Fruit fly (Drosophila melanogaster) whole organism, embryonic: ENCODE measurements around the gene Megf8.

Experiments used
- Atf6 ChIP-seq: fragments of 200-800 bp; sonication (Bioruptor generic); IDR thresholded peaks from 2 replicates; pipeline ENCODE4 v1.3.6; 2022; ENCODE audit warnings: missing biosample characterization, missing genetic modification characterization
- CG10147 ChIP-seq: fragments of 200-800 bp; sonication (Bioruptor generic); optimal IDR thresholded peaks from 2 replicates; lab custom pipeline; 2019; ENCODE audit warnings: missing biosample characterization, mild to moderate bottlenecking, missing genetic modification characterization, moderate library complexity
- CG10462 ChIP-seq: fragments of 200-800 bp; sonication (Bioruptor generic); optimal IDR thresholded peaks from 2 replicates; lab custom pipeline; 2016; ENCODE audit warnings: missing biosample characterization, missing genetic modification characterization
- CG10979 ChIP-seq: fragments of 200-800 bp; sonication (Bioruptor generic); optimal IDR thresholded peaks from 2 replicates; lab custom pipeline; 2018; ENCODE audit warnings: missing biosample characterization, mild to moderate bottlenecking, missing genetic modification characterization, moderate library complexity
- CG12942 ChIP-seq: fragments of 200-800 bp; sonication (Bioruptor generic); optimal IDR thresholded peaks from 3 replicates; lab custom pipeline; 2016; ENCODE audit warnings: missing biosample characterization, missing genetic modification characterization
- CG14441 ChIP-seq: fragments of 200-800 bp; sonication (Bioruptor generic); IDR thresholded peaks from 2 replicates; pipeline ENCODE4 v1.3.6; 2022; ENCODE audit warnings: missing biosample characterization, missing genetic modification characterization
- CG14710 ChIP-seq: fragments of 200-800 bp; sonication (Bioruptor generic); optimal IDR thresholded peaks from 3 replicates; lab custom pipeline; 2019; ENCODE audit warnings: missing biosample characterization, mild to moderate bottlenecking, missing genetic modification characterization, moderate library complexity
- CG17328 ChIP-seq: fragments of 200-800 bp; sonication (Bioruptor generic); IDR thresholded peaks from 2 replicates; pipeline ENCODE4 v1.3.6; 2022; ENCODE audit warnings: missing biosample characterization, missing genetic modification characterization
- CG1832 ChIP-seq: fragments of 200-800 bp; sonication (Bioruptor generic); optimal IDR thresholded peaks from 2 replicates; lab custom pipeline; 2017; ENCODE audit warnings: missing biosample characterization, mild to moderate bottlenecking, missing genetic modification characterization, inconsistent platforms
- CG18599 ChIP-seq: fragments of 200-800 bp; sonication (Bioruptor generic); optimal IDR thresholded peaks from 3 replicates; lab custom pipeline; 2017; ENCODE audit warnings: missing biosample characterization, missing genetic modification characterization, mild to moderate bottlenecking, moderate library complexity, missing genetic modification reagents
- CG18764 ChIP-seq: fragments of 200-800 bp; sonication (Bioruptor generic); optimal IDR thresholded peaks from 3 replicates; lab custom pipeline; 2016; ENCODE audit warnings: missing biosample characterization, missing genetic modification characterization
- CG2678 ChIP-seq: fragments of 200-800 bp; sonication (Bioruptor generic); optimal IDR thresholded peaks from 3 replicates; lab custom pipeline; 2019; ENCODE audit warnings: missing biosample characterization, mild to moderate bottlenecking, missing genetic modification characterization, moderate library complexity
- CG4707 ChIP-seq: fragments of 200-800 bp; sonication (Bioruptor generic); optimal IDR thresholded peaks from 2 replicates; lab custom pipeline; 2018; ENCODE audit warnings: missing biosample characterization, mild to moderate bottlenecking, missing genetic modification characterization, moderate library complexity
- CG6791 ChIP-seq: fragments of 200-800 bp; sonication (Bioruptor generic); IDR thresholded peaks from 3 replicates; pipeline ENCODE4 v1.3.6; 2022; ENCODE audit warnings: missing biosample characterization, missing genetic modification characterization; ENCODE audit not compliant: partially characterized antibody
- CG6854 ChIP-seq: fragments of 200-800 bp; sonication (Bioruptor generic); optimal IDR thresholded peaks from 3 replicates; lab custom pipeline; 2017; ENCODE audit warnings: missing biosample characterization, mild to moderate bottlenecking, missing genetic modification characterization
- CG7786 ChIP-seq: fragments of 200-800 bp; sonication (Bioruptor generic); optimal IDR thresholded peaks from 2 replicates; lab custom pipeline; 2016; ENCODE audit warnings: missing biosample characterization, missing genetic modification characterization
- Chrac-16 ChIP-seq: fragments of 200-800 bp; sonication (Bioruptor generic); optimal IDR thresholded peaks from 3 replicates; lab custom pipeline; 2016; ENCODE audit warnings: missing biosample characterization, missing genetic modification characterization
- E2f1 ChIP-seq: fragments of 200-800 bp; sonication (Bioruptor generic); IDR thresholded peaks from 2 replicates; pipeline ENCODE4 v1.3.6; 2022; ENCODE audit warnings: missing biosample characterization, missing genetic modification characterization
- GATAe ChIP-seq: fragments of 200-800 bp; sonication (Bioruptor generic); conservative IDR thresholded peaks from 2 replicates; pipeline ENCODE4 v1.3.6; 2022; ENCODE audit warnings: missing biosample characterization, missing genetic modification characterization
- HHEX ChIP-seq: fragments of 200-800 bp; sonication (Bioruptor generic); optimal IDR thresholded peaks from 3 replicates; lab custom pipeline; 2017; ENCODE audit warnings: missing biosample characterization, mild to moderate bottlenecking, missing genetic modification characterization, missing genetic modification reagents
- Hmr ChIP-seq: fragments of 200-800 bp; sonication (Bioruptor generic); optimal IDR thresholded peaks from 3 replicates; lab custom pipeline; 2017; ENCODE audit warnings: mild to moderate bottlenecking, missing biosample characterization, missing genetic modification reagents, missing genetic modification characterization
- Lhr ChIP-seq: fragments of 200-800 bp; sonication (Bioruptor generic); optimal IDR thresholded peaks from 3 replicates; lab custom pipeline; 2017; ENCODE audit warnings: mild to moderate bottlenecking, missing biosample characterization, missing genetic modification reagents, missing genetic modification characterization
- Mad ChIP-seq: fragments of 200-800 bp; sonication (Bioruptor generic); optimal IDR thresholded peaks from 2 replicates; lab custom pipeline; 2016; ENCODE audit warnings: missing biosample characterization, missing genetic modification characterization
- Max ChIP-seq: fragments of 200-800 bp; sonication (Bioruptor generic); optimal IDR thresholded peaks from 2 replicates; lab custom pipeline; 2016; ENCODE audit warnings: missing biosample characterization, mild to moderate bottlenecking, missing genetic modification characterization
- Opbp ChIP-seq: fragments of 200-800 bp; sonication (Bioruptor generic); IDR thresholded peaks from 3 replicates; pipeline ENCODE4 v1.3.6; 2022; ENCODE audit warnings: missing biosample characterization, missing genetic modification characterization; ENCODE audit not compliant: partially characterized antibody
- Sin3A ChIP-seq: fragments of >200 bp; optimal IDR thresholded peaks from 2 replicates; lab custom pipeline; 2018
- Stat92E ChIP-seq, 3 experiments: fragments of >200 bp in 2 of 3; fragments of 200-800 bp in 1 of 3; sonication (Bioruptor generic) in 1 of 3; optimal IDR thresholded peaks; 2 replicates each; lab custom pipeline; 2017 to 2019; ENCODE audit warnings: missing biosample characterization in 3 of 3, missing genetic modification characterization in 3 of 3, mild to moderate bottlenecking in 1 of 3, moderate library complexity in 1 of 3
- Xbp1 ChIP-seq: fragments of 200-800 bp; sonication (Bioruptor generic); optimal IDR thresholded peaks from 3 replicates; lab custom pipeline; 2016; ENCODE audit warnings: missing biosample characterization, mild to moderate bottlenecking, missing genetic modification characterization
- ase ChIP-seq: fragments of 200-800 bp; sonication (Bioruptor generic); IDR thresholded peaks from 3 replicates; pipeline ENCODE4 v1.3.6; 2022; ENCODE audit warnings: missing biosample characterization, missing genetic modification characterization
- bowl ChIP-seq: fragments of 200-800 bp; sonication (Bioruptor generic); IDR thresholded peaks from 2 replicates; pipeline ENCODE4 v1.3.6; 2022; ENCODE audit warnings: missing biosample characterization, missing genetic modification characterization
- caup ChIP-seq: fragments of 200-800 bp; sonication (Bioruptor generic); optimal IDR thresholded peaks from 3 replicates; lab custom pipeline; 2017; ENCODE audit warnings: missing biosample characterization, mild to moderate bottlenecking, missing genetic modification characterization, moderate library complexity; ENCODE audit not compliant: severe bottlenecking
- cg ChIP-seq: fragments of 200-800 bp; sonication (Bioruptor generic); optimal IDR thresholded peaks from 3 replicates; lab custom pipeline; 2019; ENCODE audit warnings: missing biosample characterization, mild to moderate bottlenecking, missing genetic modification characterization, moderate library complexity
- ci ChIP-seq: fragments of 200-800 bp; sonication (Bioruptor generic); IDR thresholded peaks from 3 replicates; pipeline ENCODE4 v1.3.6; 2022; ENCODE audit warnings: missing biosample characterization, missing genetic modification characterization
- corto ChIP-seq: fragments of 200-800 bp; sonication (Bioruptor generic); optimal IDR thresholded peaks from 2 replicates; lab custom pipeline; 2016; ENCODE audit warnings: missing biosample characterization, mild to moderate bottlenecking, missing genetic modification characterization, moderate library complexity
- dan ChIP-seq: fragments of 200-800 bp; sonication (Bioruptor generic); IDR thresholded peaks from 2 replicates; pipeline ENCODE4 v1.3.6; 2022; ENCODE audit warnings: missing biosample characterization, missing genetic modification characterization
- danr ChIP-seq: fragments of 200-800 bp; sonication (Bioruptor generic); IDR thresholded peaks from 2 replicates; pipeline ENCODE4 v1.3.6; 2022; ENCODE audit warnings: missing biosample characterization, missing genetic modification characterization
- dimm ChIP-seq: fragments of 200-800 bp; sonication (Bioruptor generic); IDR thresholded peaks from 2 replicates; pipeline ENCODE4 v1.3.6; 2022; ENCODE audit warnings: missing biosample characterization, missing genetic modification characterization
- fd102C ChIP-seq: fragments of 200-800 bp; sonication (Bioruptor generic); optimal IDR thresholded peaks from 2 replicates; lab custom pipeline; 2018; ENCODE audit warnings: missing biosample characterization, mild to moderate bottlenecking, missing genetic modification characterization, moderate library complexity
- lab ChIP-seq: fragments of 200-800 bp; sonication (Bioruptor generic); optimal IDR thresholded peaks from 3 replicates; lab custom pipeline; 2017; ENCODE audit warnings: missing biosample characterization, missing genetic modification characterization, mild to moderate bottlenecking, moderate library complexity, missing genetic modification reagents
- lola ChIP-seq, 3 experiments: fragments of >200 bp in 2 of 3; fragments of 200-800 bp in 1 of 3; sonication (Bioruptor generic) in 1 of 3; optimal IDR thresholded peaks; 2 replicates each; lab custom pipeline; 2017 to 2019; ENCODE audit warnings: missing biosample characterization in 3 of 3, missing genetic modification characterization in 3 of 3, mild to moderate bottlenecking in 1 of 3, moderate library complexity in 1 of 3
- nmo ChIP-seq: fragments of 200-800 bp; sonication (Bioruptor generic); optimal IDR thresholded peaks from 2 replicates; lab custom pipeline; 2018; ENCODE audit warnings: missing biosample characterization, mild to moderate bottlenecking, missing genetic modification characterization, moderate library complexity
- pan ChIP-seq, 4 experiments: fragments of >200 bp in 3 of 4; fragments of 200-800 bp in 1 of 4; sonication (Bioruptor generic) in 1 of 4; optimal IDR thresholded peaks in 3 of 4; IDR thresholded peaks in 1 of 4; 2 replicates each; pipeline versions ENCODE4 v1.3.6 to Lab custom; 2017 to 2022; ENCODE audit warnings: missing biosample characterization in 2 of 4, missing genetic modification characterization in 2 of 4, mixed read lengths in 1 of 4
- phol ChIP-seq: fragments of 200-800 bp; sonication (Bioruptor generic); optimal IDR thresholded peaks from 3 replicates; lab custom pipeline; 2018; ENCODE audit warnings: missing biosample characterization, mild to moderate bottlenecking, missing genetic modification characterization, moderate library complexity
- pros ChIP-seq: fragments of 200-800 bp; sonication (Bioruptor generic); optimal IDR thresholded peaks from 3 replicates; lab custom pipeline; 2019; ENCODE audit warnings: missing biosample characterization, mild to moderate bottlenecking, missing genetic modification characterization, moderate library complexity
- pum ChIP-seq: fragments of 200-800 bp; sonication (Bioruptor generic); optimal IDR thresholded peaks from 2 replicates; lab custom pipeline; 2016; ENCODE audit warnings: missing biosample characterization, missing genetic modification characterization
- ranshi ChIP-seq: fragments of 200-800 bp; sonication (Bioruptor generic); IDR thresholded peaks from 2 replicates; pipeline ENCODE4 v1.3.6; 2022; ENCODE audit warnings: missing biosample characterization, missing genetic modification characterization
- sc ChIP-seq, 3 experiments: fragments of >200 bp in 2 of 3; fragments of 200-800 bp in 1 of 3; sonication (Bioruptor generic) in 1 of 3; optimal IDR thresholded peaks; 2 replicates in 2 of 3; 3 replicates in 1 of 3; lab custom pipeline; 2017; ENCODE audit warnings: mild to moderate bottlenecking in 1 of 3, missing biosample characterization in 1 of 3, missing genetic modification characterization in 1 of 3, missing genetic modification reagents in 1 of 3
- sna ChIP-seq: fragments of 200-800 bp; sonication (Bioruptor generic); IDR thresholded peaks from 2 replicates; pipeline ENCODE4 v1.3.6; 2022; ENCODE audit warnings: missing biosample characterization, missing genetic modification characterization; ENCODE audit not compliant: partially characterized antibody
- stwl ChIP-seq: fragments of 200-800 bp; sonication (Bioruptor generic); optimal IDR thresholded peaks from 3 replicates; lab custom pipeline; 2018; ENCODE audit warnings: missing biosample characterization, mild to moderate bottlenecking, missing genetic modification characterization, moderate library complexity

The Megf8 gene

DNA sequence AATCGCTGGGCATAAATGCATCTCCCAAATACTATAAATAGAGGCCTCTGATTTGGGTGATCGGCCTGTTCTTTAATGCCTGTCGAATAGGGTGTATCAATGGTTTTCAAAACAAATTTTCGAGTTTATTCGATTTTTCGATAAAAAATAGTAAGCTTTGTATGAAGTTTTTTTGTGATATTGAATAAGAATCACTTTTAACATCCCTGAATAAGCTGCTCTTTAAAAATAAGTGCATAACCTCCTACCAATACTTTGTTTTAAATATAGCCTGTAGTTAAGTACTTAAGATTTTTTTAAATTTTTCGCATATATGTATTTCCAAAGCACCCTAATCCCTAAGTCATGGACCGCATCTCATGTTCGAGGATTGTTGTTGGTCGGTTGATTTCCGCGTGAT is 37.4 kb downstream of the Megf8 start (continued):
- peak; percentile 12 for TF ChIP-seq Lhr (GFP tag; lab: Kevin White, UChicago)
- TF ChIP-seq pan (optimal IDR thresholded peaks at IDR 0.05; lab: Kevin White, UChicago), result no peak
- no peak for TF ChIP-seq pan (GFP tag; optimal IDR thresholded peaks at IDR 0.05 in 1 of 2, IDR thresholded peaks at IDR 0.05 in 1 of 2)
- no peak for TF ChIP-seq ranshi
- TF ChIP-seq CG17328 (GFP tag; lab: Robert Waterston, UW), result no peak
- no peak for TF ChIP-seq CG10147
- no peak for TF ChIP-seq CG1832 (GFP tag; lab: Kevin White, UChicago)
- TF ChIP-seq Xbp1 (GFP tag; lab: Kevin White, UChicago), result peak; percentile 18
- TF ChIP-seq pum, result no peak
- TF ChIP-seq CG18599 (GFP tag; lab: Kevin White, UChicago), result no peak
- peak; percentile 11 for TF ChIP-seq phol (tag; lab: Kevin White, UChicago)
- no peak for TF ChIP-seq Atf6 (GFP tag; lab: Robert Waterston, UW)
- TF ChIP-seq cg, result no peak
- no peak for TF ChIP-seq Chrac-16 (GFP tag; lab: Kevin White, UChicago)
- no peak for TF ChIP-seq pros (GFP tag; lab: Kevin White, UChicago)
- no peak for TF ChIP-seq dan (GFP tag; lab: Robert Waterston, UW)
- 0 out of 3 replicates have a peak, but pooled peaks have one; percentile 38 for TF ChIP-seq ci (GFP tag; lab: Robert Waterston, UW)
- TF ChIP-seq danr (GFP tag; lab: Robert Waterston, UW), result no peak
- TF ChIP-seq CG2678, result no peak
- TF ChIP-seq sc (optimal IDR thresholded peaks at IDR 0.05; lab: Kevin White, UChicago), result no peak
- peak; percentile 32 for TF ChIP-seq sc (GFP tag; optimal IDR thresholded peaks at IDR 0.05; lab: Kevin White, UChicago)
- no peak for TF ChIP-seq CG14441
- no peak for TF ChIP-seq corto (GFP tag; lab: Kevin White, UChicago)
- TF ChIP-seq caup (GFP tag; lab: Kevin White, UChicago), result no peak
- no peak for TF ChIP-seq GATAe
- peak; percentile 12 for TF ChIP-seq CG10462 (GFP tag; lab: Kevin White, UChicago)
- TF ChIP-seq CG10979 (tag; lab: Kevin White, UChicago), result peak; percentile 50
- TF ChIP-seq CG12942, result no peak
- TF ChIP-seq Opbp (GFP tag; lab: Robert Waterston, UW), result no peak
- no peak for TF ChIP-seq Hmr (GFP tag; lab: Kevin White, UChicago)
- no peak for TF ChIP-seq Stat92E (GFP tag; optimal IDR thresholded peaks at IDR 0.05; lab: Kevin White, UChicago)
- TF ChIP-seq CG4707, result peak; percentile 30
- TF ChIP-seq CG6791 (GFP tag; lab: Robert Waterston, UW), result no peak
- no peak for TF ChIP-seq fd102C (GFP tag; lab: Kevin White, UChicago)
- no peak for TF ChIP-seq sna (GFP tag; lab: Robert Waterston, UW)
- TF ChIP-seq bowl (GFP tag; lab: Robert Waterston, UW), result no peak
- peak; percentile 21 for TF ChIP-seq nmo
- TF ChIP-seq CG14710 (tag; lab: Kevin White, UChicago), result peak; percentile 31
- no peak for TF ChIP-seq CG6854 (GFP tag; lab: Kevin White, UChicago)
- no peak for TF ChIP-seq E2f1
- no peak for TF ChIP-seq Mad
- TF ChIP-seq HHEX (GFP tag; lab: Kevin White, UChicago), result no peak
- no peak for TF ChIP-seq CG7786 (GFP tag; lab: Kevin White, UChicago)
- no peak for TF ChIP-seq Max (GFP tag; lab: Kevin White, UChicago)
- TF ChIP-seq ase (GFP tag; lab: Robert Waterston, UW), result no peak
- no peak for TF ChIP-seq Sin3A (lab: Kevin White, UChicago)
- TF ChIP-seq lola (GFP tag; optimal IDR thresholded peaks at IDR 0.05; lab: Kevin White, UChicago), result peak in 1 of 3 experiments; percentile 78
- TF ChIP-seq CG18764 (GFP tag; lab: Kevin White, UChicago), result no peak
- TF ChIP-seq lab (GFP tag; lab: Kevin White, UChicago), result no peak
- no peak for TF ChIP-seq dimm
- TF ChIP-seq stwl (tag; lab: Kevin White, UChicago), result no peak
